Worm (Caenorhabditis elegans) whole organism, L3 larva: ENCODE data around the gene F59A6.2.

Experiments used
- R02D3.7 ChIP-seq: fragments of 150-350 bp; optimal IDR thresholded peaks from 2 replicates; lab custom pipeline; 2014; ENCODE audit warnings: missing biosample characterization, missing genetic modification characterization
- ZK546.5 ChIP-seq: sonication (generic microtip); optimal IDR thresholded peaks from 2 replicates; lab custom pipeline; 2017; ENCODE audit warnings: missing biosample characterization, missing genetic modification characterization
- aly-2 ChIP-seq: fragments of 150-350 bp; optimal IDR thresholded peaks from 2 replicates; lab custom pipeline; 2014; ENCODE audit warnings: missing biosample characterization, missing genetic modification characterization
- ama-1 ChIP-seq: fragments of 150-350 bp; optimal IDR thresholded peaks from 2 replicates; lab custom pipeline; 2018
- ceh-16 ChIP-seq: sonication (generic microtip); optimal IDR thresholded peaks from 2 replicates; lab custom pipeline; 2017; ENCODE audit warnings: missing biosample characterization, missing genetic modification characterization
- ceh-28 ChIP-seq: fragments of 150-350 bp; optimal IDR thresholded peaks from 2 replicates; lab custom pipeline; 2014; ENCODE audit warnings: missing biosample characterization, missing genetic modification reagents, missing genetic modification characterization
- ceh-82 ChIP-seq: fragments of 150-350 bp; optimal IDR thresholded peaks from 2 replicates; lab custom pipeline; 2014; ENCODE audit warnings: missing biosample characterization, missing genetic modification characterization
- ceh-9 ChIP-seq: sonication (generic microtip); optimal IDR thresholded peaks from 2 replicates; lab custom pipeline; 2018; ENCODE audit warnings: missing biosample characterization, missing genetic modification characterization
- daf-12 ChIP-seq: fragments of 150-350 bp; optimal IDR thresholded peaks from 2 replicates; lab custom pipeline; 2014; ENCODE audit warnings: missing biosample characterization, missing genetic modification reagents, missing genetic modification characterization
- egl-27 ChIP-seq: sonication (generic microtip); optimal IDR thresholded peaks from 4 replicates; lab custom pipeline; 2017; ENCODE audit warnings: missing biosample characterization, missing genetic modification reagents, missing genetic modification characterization
- egl-5 ChIP-seq: fragments of 150-350 bp; optimal IDR thresholded peaks from 2 replicates; lab custom pipeline; 2017; ENCODE audit warnings: missing biosample characterization, missing genetic modification reagents, missing genetic modification characterization, inconsistent platforms
- elt-1 ChIP-seq: fragments of 150-350 bp; optimal IDR thresholded peaks from 2 replicates; lab custom pipeline; 2014; ENCODE audit warnings: missing biosample characterization, missing genetic modification characterization
- elt-2 ChIP-seq: sonication (generic microtip); optimal IDR thresholded peaks from 2 replicates; lab custom pipeline; 2016; ENCODE audit warnings: missing genetic modification reagents, mild to moderate bottlenecking, missing genetic modification characterization, missing compliant biosample characterization
- elt-3 ChIP-seq, 3 experiments: fragments of 150-350 bp in 1 of 3; sonication (generic microtip) in 2 of 3; optimal IDR thresholded peaks; 2 replicates in 2 of 3; 4 replicates in 1 of 3; lab custom pipeline; 2014 to 2017; ENCODE audit warnings: missing biosample characterization in 3 of 3, missing genetic modification characterization in 3 of 3
- eor-1 ChIP-seq, 2 experiments: fragments of 150-350 bp; optimal IDR thresholded peaks; 2 replicates each; lab custom pipeline; 2014 to 2018; ENCODE audit warnings: missing biosample characterization in 2 of 2, missing genetic modification characterization in 2 of 2
- fkh-10 ChIP-seq: sonication (generic microtip); optimal IDR thresholded peaks from 2 replicates; lab custom pipeline; 2017; ENCODE audit warnings: missing biosample characterization, missing genetic modification reagents, missing genetic modification characterization
- fkh-2 ChIP-seq: fragments of 150-350 bp; optimal IDR thresholded peaks from 2 replicates; lab custom pipeline; 2014; ENCODE audit warnings: missing biosample characterization, missing genetic modification reagents, missing genetic modification characterization
- fos-1 ChIP-seq: fragments of 150-350 bp; optimal IDR thresholded peaks from 2 replicates; lab custom pipeline; 2014; ENCODE audit warnings: missing biosample characterization, missing genetic modification characterization
- hmg-11 ChIP-seq: sonication (generic microtip); optimal IDR thresholded peaks from 2 replicates; lab custom pipeline; 2016; ENCODE audit warnings: missing genetic modification characterization, missing compliant biosample characterization
- jun-1 ChIP-seq: fragments of 150-350 bp; optimal IDR thresholded peaks from 2 replicates; lab custom pipeline; 2014; ENCODE audit warnings: missing biosample characterization, missing genetic modification reagents, missing genetic modification characterization
- lin-15B ChIP-seq: fragments of 150-350 bp; optimal IDR thresholded peaks from 2 replicates; lab custom pipeline; 2014; ENCODE audit warnings: missing biosample characterization, missing genetic modification characterization
- lin-39 ChIP-seq: fragments of 150-350 bp; optimal IDR thresholded peaks from 2 replicates; lab custom pipeline; 2018; ENCODE audit warnings: missing biosample characterization, missing genetic modification reagents, missing genetic modification characterization
- lsy-12 ChIP-seq: sonication (generic microtip); optimal IDR thresholded peaks from 2 replicates; lab custom pipeline; 2016; ENCODE audit warnings: mild to moderate bottlenecking, missing genetic modification characterization, missing compliant biosample characterization
- mdl-1 ChIP-seq: fragments of 150-350 bp; optimal IDR thresholded peaks from 2 replicates; lab custom pipeline; 2014; ENCODE audit warnings: missing biosample characterization, missing genetic modification characterization
- mml-1 ChIP-seq: fragments of 150-350 bp; sonication (generic microtip); optimal IDR thresholded peaks from 3 replicates; lab custom pipeline; 2014; ENCODE audit warnings: missing biosample characterization, missing genetic modification characterization
- nfya-1 ChIP-seq: sonication (generic microtip); optimal IDR thresholded peaks from 2 replicates; lab custom pipeline; 2017; ENCODE audit warnings: missing genetic modification characterization, mild to moderate bottlenecking, missing compliant biosample characterization, antibody characterized with exemption, moderate library complexity; ENCODE audit not compliant: insufficient read depth
- nhr-11 ChIP-seq: fragments of 150-350 bp; optimal IDR thresholded peaks from 2 replicates; lab custom pipeline; 2014; ENCODE audit warnings: missing biosample characterization, missing genetic modification characterization
- nhr-12 ChIP-seq: fragments of 150-350 bp; optimal IDR thresholded peaks from 2 replicates; lab custom pipeline; 2014; ENCODE audit warnings: missing biosample characterization, missing genetic modification characterization
- nhr-23 ChIP-seq: fragments of 150-350 bp; optimal IDR thresholded peaks from 2 replicates; lab custom pipeline; 2014; ENCODE audit warnings: missing biosample characterization, missing genetic modification reagents, missing genetic modification characterization
- nhr-237 ChIP-seq: fragments of 150-350 bp; optimal IDR thresholded peaks from 2 replicates; lab custom pipeline; 2014; ENCODE audit warnings: missing biosample characterization, missing genetic modification characterization
- nhr-25 ChIP-seq: sonication (generic microtip); optimal IDR thresholded peaks from 2 replicates; lab custom pipeline; 2017; ENCODE audit warnings: missing biosample characterization, missing genetic modification characterization
- nhr-28 ChIP-seq: fragments of 150-350 bp; optimal IDR thresholded peaks from 2 replicates; lab custom pipeline; 2014; ENCODE audit warnings: missing biosample characterization, missing genetic modification characterization
- nhr-43 ChIP-seq: sonication (generic microtip); optimal IDR thresholded peaks from 2 replicates; lab custom pipeline; 2016; ENCODE audit warnings: mild to moderate bottlenecking, missing genetic modification characterization, missing compliant biosample characterization; ENCODE audit not compliant: poor library complexity, severe bottlenecking
- nhr-67 ChIP-seq: fragments of 150-350 bp; optimal IDR thresholded peaks from 2 replicates; lab custom pipeline; 2014; ENCODE audit warnings: missing biosample characterization, missing genetic modification characterization
- nhr-76 ChIP-seq: fragments of 150-350 bp; sonication (generic microtip); optimal IDR thresholded peaks from 5 replicates; lab custom pipeline; 2014; ENCODE audit warnings: missing biosample characterization, missing genetic modification characterization
- nhr-77 ChIP-seq: fragments of 150-350 bp; optimal IDR thresholded peaks from 2 replicates; lab custom pipeline; 2014; ENCODE audit warnings: missing biosample characterization, missing genetic modification characterization
- pha-4 ChIP-seq: fragments of 150-350 bp; optimal IDR thresholded peaks from 2 replicates; lab custom pipeline; 2014; ENCODE audit warnings: missing biosample characterization, missing genetic modification reagents, missing genetic modification characterization
- pqm-1 ChIP-seq: fragments of 150-350 bp; optimal IDR thresholded peaks from 2 replicates; lab custom pipeline; 2017; ENCODE audit warnings: missing biosample characterization, missing genetic modification characterization, inconsistent platforms
- sea-2 ChIP-seq: fragments of 150-350 bp; sonication (generic microtip); optimal IDR thresholded peaks from 4 replicates; lab custom pipeline; 2014; ENCODE audit warnings: missing biosample characterization, missing genetic modification reagents, missing genetic modification characterization
- skn-1 ChIP-seq: fragments of 150-350 bp; optimal IDR thresholded peaks from 2 replicates; lab custom pipeline; 2014; ENCODE audit warnings: missing biosample characterization, missing genetic modification characterization
- snpc-4 ChIP-seq: fragments of 150-350 bp; optimal IDR thresholded peaks from 2 replicates; lab custom pipeline; 2014; ENCODE audit warnings: missing biosample characterization, missing genetic modification characterization
- tbx-2 ChIP-seq: sonication (generic microtip); optimal IDR thresholded peaks from 2 replicates; lab custom pipeline; 2016; ENCODE audit warnings: mild to moderate bottlenecking, missing genetic modification characterization, missing compliant biosample characterization
- unc-39 ChIP-seq: sonication (generic microtip); optimal IDR thresholded peaks from 4 replicates; lab custom pipeline; 2017; ENCODE audit warnings: missing biosample characterization, missing genetic modification characterization
- unc-62 ChIP-seq: fragments of 150-350 bp; sonication (generic microtip); optimal IDR thresholded peaks from 4 replicates; lab custom pipeline; 2014; ENCODE audit warnings: missing biosample characterization, missing genetic modification reagents, missing genetic modification characterization
- zag-1 ChIP-seq: fragments of 150-350 bp; optimal IDR thresholded peaks from 2 replicates; lab custom pipeline; 2014; ENCODE audit warnings: missing biosample characterization, missing genetic modification characterization
- ztf-11 ChIP-seq: fragments of 150-350 bp; optimal IDR thresholded peaks from 2 replicates; lab custom pipeline; 2014; ENCODE audit warnings: missing biosample characterization, missing genetic modification characterization
- ztf-4 ChIP-seq: fragments of 150-350 bp; optimal IDR thresholded peaks from 2 replicates; lab custom pipeline; 2014; ENCODE audit warnings: missing biosample characterization, missing genetic modification characterization

Gene F59A6.2

ce11 chrII:5049865-5050342 is 35.4 kb downstream of the F59A6.2 start, which contains the start of gene F33G12.6:
F33G12.6 (plus strand) TSS chrII:5049915.
- no peak for TF ChIP-seq nhr-77
- peak; percentile 76 for TF ChIP-seq egl-5 (tag; lab: Kevin White, UChicago)
- TF ChIP-seq nhr-23: no peak
- no peak for TF ChIP-seq elt-2
- TF ChIP-seq pqm-1: no peak

- TF ChIP-seq snpc-4 (tag; lab: Kevin White, UChicago): no peak
- TF ChIP-seq fkh-2 (tag; lab: Kevin White, UChicago): no peak
- no peak for TF ChIP-seq egl-27 (tag; lab: Kevin White, UChicago)
- no peak for TF ChIP-seq nhr-77
- TF ChIP-seq, all 47 proteins: peak for 0
Measured at ce11 chrII:5050776-5051175, 36.3 kb downstream of the F59A6.2 start.

ce11 chrII:5055129-5055666 is 40.7 kb downstream of the F59A6.2 start, which contains the start of the genes ify-1 and rpl-22:
ify-1 (minus strand) TSS chrII:5055179.
rpl-22 (plus strand) TSS chrII:5055616.
- TF ChIP-seq lsy-12: peak; percentile 78
- TF ChIP-seq nhr-43: peak; percentile 94
- peak; percentile 84 for TF ChIP-seq R02D3.7 (tag; lab: Kevin White, UChicago)
- TF ChIP-seq hmg-11 (tag; lab: Kevin White, UChicago): peak; percentile 86
- peak; percentile 90 for TF ChIP-seq ama-1
- peak; percentile 98 for TF ChIP-seq lin-15B (tag; lab: Kevin White, UChicago)
- TF ChIP-seq jun-1: peak; percentile 77
- TF ChIP-seq ceh-28 (tag; lab: Kevin White, UChicago): peak; percentile 89
- TF ChIP-seq elt-2: peak; percentile 98
- TF ChIP-seq tbx-2 (tag; lab: Kevin White, UChicago): peak; percentile 57
- peak; percentile 99 for TF ChIP-seq nfya-1
- peak; percentile 53 for TF ChIP-seq fkh-10 (GFP tag; lab: Kevin White, UChicago)
- TF ChIP-seq fkh-2 (tag; lab: Kevin White, UChicago): no peak
- peak; percentile 96 for TF ChIP-seq snpc-4 (tag; lab: Kevin White, UChicago)
- peak; percentile 47 for TF ChIP-seq elt-1 (tag; lab: Kevin White, UChicago)
- TF ChIP-seq ceh-16 (tag; lab: Kevin White, UChicago): no peak
- TF ChIP-seq mdl-1 (tag; lab: Kevin White, UChicago): no peak
- no peak for TF ChIP-seq zag-1 (tag; lab: Kevin White, UChicago)
- no peak for TF ChIP-seq eor-1 (tag; optimal IDR thresholded peaks at IDR 0.05; lab: Kevin White, UChicago)
- TF ChIP-seq skn-1 (tag; lab: Kevin White, UChicago): peak; percentile 91
- peak; percentile 13 for TF ChIP-seq nhr-77
- peak; percentile 48 for TF ChIP-seq ceh-82
- peak; percentile 98 for TF ChIP-seq nhr-23
- peak; percentile 11 for TF ChIP-seq nhr-76 (tag; lab: Kevin White, UChicago)
- no peak for TF ChIP-seq ceh-9
- no peak for TF ChIP-seq unc-39 (tag; lab: Kevin White, UChicago)
- no peak for TF ChIP-seq aly-2 (tag; lab: Kevin White, UChicago)
- peak; percentile 94 for TF ChIP-seq egl-5 (tag; lab: Kevin White, UChicago)
- peak; percentile 82 for TF ChIP-seq nhr-11 (tag; lab: Kevin White, UChicago)
- TF ChIP-seq lin-39 (tag; lab: Kevin White, UChicago): peak; percentile 96
- no peak for TF ChIP-seq nhr-67
- no peak for TF ChIP-seq nhr-28 (tag; lab: Kevin White, UChicago)
- TF ChIP-seq unc-62: peak; percentile 58
- peak; percentile 91 for TF ChIP-seq pqm-1
- no peak for TF ChIP-seq fos-1 (tag; lab: Kevin White, UChicago)
- TF ChIP-seq nhr-237 (tag; lab: Kevin White, UChicago): no peak
- TF ChIP-seq daf-12 (tag; lab: Kevin White, UChicago): no peak
- TF ChIP-seq ZK546.5 (tag; lab: Kevin White, UChicago): peak; percentile 37
- TF ChIP-seq mml-1 (tag; lab: Kevin White, UChicago): no peak
- no peak for TF ChIP-seq egl-27 (tag; lab: Kevin White, UChicago)
- no peak for TF ChIP-seq elt-3 (tag; optimal IDR thresholded peaks at IDR 0.05; lab: Kevin White, UChicago)
- no peak for TF ChIP-seq ztf-11 (tag; lab: Kevin White, UChicago)
- peak; percentile 67 for TF ChIP-seq ztf-4 (tag; lab: Kevin White, UChicago)
- no peak for TF ChIP-seq sea-2 (GFP tag; lab: Kevin White, UChicago)
- TF ChIP-seq pha-4 (tag; lab: Kevin White, UChicago): peak; percentile 99
- TF ChIP-seq nhr-25 (tag; lab: Kevin White, UChicago): peak; percentile 99
- no peak for TF ChIP-seq nhr-12 (tag; lab: Kevin White, UChicago)
